Comparison of ENCODE assay signal across 4 fruit fly cellular contexts in the genomic region with DNA sequence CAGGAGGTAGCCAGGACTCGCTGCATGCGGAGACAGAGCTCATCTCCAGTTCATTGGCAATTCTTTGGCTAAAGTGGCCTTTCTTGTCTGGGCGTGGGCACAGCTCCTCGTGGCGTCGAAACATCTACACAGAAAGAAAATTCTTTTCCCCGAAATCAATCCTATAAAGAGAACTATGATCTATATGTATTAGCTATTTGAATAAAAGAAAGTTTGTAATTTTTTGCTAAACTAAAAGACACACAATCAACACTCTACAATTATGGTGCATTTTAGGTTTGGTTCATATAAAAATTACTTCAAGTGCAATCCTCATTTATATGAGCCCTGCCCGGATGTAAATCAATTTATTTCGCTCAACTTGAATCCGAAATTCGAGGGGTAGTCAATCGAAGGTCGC.
TF ChIP-seq lines count a peak whose summit lies in the region.

No protein-coding gene starts in this region.

- TF ChIP-seq CTCF in whole organism, embryonic (GFP tag; optimal IDR thresholded peaks at IDR 0.05; lab: Kevin White, UChicago): no peak

TF ChIP-seq in whole organism, embryonic, 481 proteins besides CTCF, POLR2A, EP300 and RAD21:
- TF ChIP-seq Taf1 (GFP tag; IDR thresholded peaks at IDR 0.05; lab: Robert Waterston, UW) (no peak), scrt (GFP tag; optimal IDR thresholded peaks at IDR 0.05; lab: Kevin White, UChicago) (no peak), CG10979 (tag; optimal IDR thresholded peaks at IDR 0.05; lab: Kevin White, UChicago) (no peak), CG17802 (tag; optimal IDR thresholded peaks at IDR 0.05; lab: Kevin White, UChicago) (no peak), Usf (GFP tag; optimal IDR thresholded peaks at IDR 0.05; lab: Kevin White, UChicago) (no peak), Hsf (GFP tag; optimal IDR thresholded peaks at IDR 0.05; lab: Kevin White, UChicago) (no peak), nom (GFP tag; optimal IDR thresholded peaks at IDR 0.05; lab: Kevin White, UChicago) (peak; percentile 27), CG30403 (GFP tag; optimal IDR thresholded peaks at IDR 0.05; lab: Kevin White, UChicago) (no peak), CG18764 (GFP tag; optimal IDR thresholded peaks at IDR 0.05; lab: Kevin White, UChicago) (no peak)

TF ChIP-seq in whole organism, prepupa, 60 proteins besides CTCF, POLR2A, EP300 and RAD21 (continues in another document):
- TF ChIP-seq salr (GFP tag; optimal IDR thresholded peaks at IDR 0.05; lab: Kevin White, UChicago) (peak; percentile 2 to 45), CG3919 (GFP tag; optimal IDR thresholded peaks at IDR 0.05; lab: Kevin White, UChicago) (peak; percentile 79), Hr38 (GFP tag; optimal IDR thresholded peaks at IDR 0.05; lab: Kevin White, UChicago) (no peak), CG7368 (GFP tag; optimal IDR thresholded peaks at IDR 0.05; lab: Kevin White, UChicago) (peak; percentile 57), CG11294 (GFP tag; IDR thresholded peaks at IDR 0.05; lab: Robert Waterston, UW) (no peak), fd85E (GFP tag; optimal IDR thresholded peaks at IDR 0.05; lab: Kevin White, UChicago) (peak; percentile 13), CG34406 (GFP tag; optimal IDR thresholded peaks at IDR 0.05; lab: Kevin White, UChicago) (peak; percentile 69), CG6163 (GFP tag; IDR thresholded peaks at IDR 0.05; lab: Robert Waterston, UW) (peak; percentile 86), CG16779 (tag; optimal IDR thresholded peaks at IDR 0.05; lab: Kevin White, UChicago) (peak; percentile 14), Hr4 (GFP tag; optimal IDR thresholded peaks at IDR 0.05; lab: Kevin White, UChicago) (peak; percentile 5), CG11762 (GFP tag; optimal IDR thresholded peaks at IDR 0.05; lab: Kevin White, UChicago; ENCODE audit: insufficient read depth) (peak; percentile 58), CG3032 (tag; optimal IDR thresholded peaks at IDR 0.05; lab: Kevin White, UChicago) (peak; percentile 83), ss (GFP tag; optimal IDR thresholded peaks at IDR 0.05; lab: Kevin White, UChicago) (peak; percentile 61 to 82), dac (GFP tag; optimal IDR thresholded peaks at IDR 0.05; lab: Kevin White, UChicago) (no peak), CG8632 (GFP tag; optimal IDR thresholded peaks at IDR 0.05; lab: Kevin White, UChicago) (peak; percentile 74), fkh (GFP tag; optimal IDR thresholded peaks at IDR 0.05; lab: Kevin White, UChicago) (no peak), CG6792 (GFP tag; optimal IDR thresholded peaks at IDR 0.05; lab: Kevin White, UChicago) (peak; percentile 78), spab (GFP tag; optimal IDR thresholded peaks at IDR 0.05; lab: Kevin White, UChicago) (peak; percentile 80), OdsH (GFP tag; optimal IDR thresholded peaks at IDR 0.05; lab: Kevin White, UChicago) (peak; percentile 42), CG8119 (GFP tag; IDR thresholded peaks at IDR 0.05; lab: Robert Waterston, UW) (0 out of 3 replicates have a peak, but pooled peaks have one; percentile 20), svp (GFP tag; lab: Kevin White, UChicago) (peak; percentile 89), CG10631 (GFP tag; optimal IDR thresholded peaks at IDR 0.05; lab: Kevin White, UChicago) (peak; percentile 75), Hr39 (GFP tag; optimal IDR thresholded peaks at IDR 0.05; lab: Kevin White, UChicago) (peak; percentile 64), CG15336 (GFP tag; IDR thresholded peaks at IDR 0.05; lab: Robert Waterston, UW) (no peak), eg (GFP tag; IDR thresholded peaks at IDR 0.05; lab: Robert Waterston, UW) (no peak), Lpt (GFP tag; optimal IDR thresholded peaks at IDR 0.05; lab: Kevin White, UChicago) (no peak)

TF ChIP-seq in whole organism, pupa, 21 proteins besides CTCF, POLR2A, EP300 and RAD21:
- TF ChIP-seq CG4496 (GFP tag; IDR thresholded peaks at IDR 0.05; lab: Robert Waterston, UW) (no peak), CG9948 (tag; optimal IDR thresholded peaks at IDR 0.05; lab: Kevin White, UChicago) (peak; percentile 75), Snoo (tag; optimal IDR thresholded peaks at IDR 0.05; lab: Kevin White, UChicago) (peak; percentile 76), Pif1A (GFP tag; optimal IDR thresholded peaks at IDR 0.05; lab: Kevin White, UChicago) (peak; percentile 47), CG32121 (GFP tag; IDR thresholded peaks at IDR 0.05; lab: Robert Waterston, UW) (no peak), CG14655 (GFP tag; optimal IDR thresholded peaks at IDR 0.05; lab: Kevin White, UChicago) (peak; percentile 55), CG8159 (tag; optimal IDR thresholded peaks at IDR 0.05; lab: Kevin White, UChicago) (peak; percentile 88), fd96Ca (GFP tag; IDR thresholded peaks at IDR 0.05; lab: Robert Waterston, UW) (no peak), CG12605 (GFP tag; IDR thresholded peaks at IDR 0.05; lab: Robert Waterston, UW) (no peak), gl (tag; optimal IDR thresholded peaks at IDR 0.05; lab: Kevin White, UChicago) (peak; percentile 44), CG8301 (tag; optimal IDR thresholded peaks at IDR 0.05; lab: Kevin White, UChicago) (peak; percentile 10), Pif1B (GFP tag; optimal IDR thresholded peaks at IDR 0.05; lab: Kevin White, UChicago) (peak; percentile 50), CG34367 (tag; optimal IDR thresholded peaks at IDR 0.05; lab: Kevin White, UChicago) (peak; percentile 70), CG15710 (tag; optimal IDR thresholded peaks at IDR 0.05; lab: Kevin White, UChicago) (peak; percentile 83), D1 (tag; optimal IDR thresholded peaks at IDR 0.05; lab: Kevin White, UChicago) (peak; percentile 40), CG17806 (tag; optimal IDR thresholded peaks at IDR 0.05; lab: Kevin White, UChicago) (peak; percentile 82)

TF ChIP-seq in whole organism, wandering third instar larva, 38 proteins besides CTCF, POLR2A, EP300 and RAD21:
- TF ChIP-seq Hnf4 (GFP tag; optimal IDR thresholded peaks at IDR 0.05; lab: Kevin White, UChicago) (peak; percentile 58), Sp1 (GFP tag; optimal IDR thresholded peaks at IDR 0.05; lab: Kevin White, UChicago) (peak; percentile 74), Hr83 (GFP tag; optimal IDR thresholded peaks at IDR 0.05; lab: Kevin White, UChicago; ENCODE audit: poor library complexity, severe bottlenecking) (no peak), foxo (GFP tag; optimal IDR thresholded peaks at IDR 0.05; lab: Kevin White, UChicago) (peak in 1 of 2 experiments; percentile 70), Myc (optimal IDR thresholded peaks at IDR 0.05; lab: Kevin White, UChicago) (no peak), Hr78 (GFP tag; optimal IDR thresholded peaks at IDR 0.05; lab: Kevin White, UChicago) (no peak), Rel (GFP tag; optimal IDR thresholded peaks at IDR 0.05; lab: Kevin White, UChicago) (no peak), Rel (tag; optimal IDR thresholded peaks at IDR 0.05; lab: Kevin White, UChicago) (no peak), pan (optimal IDR thresholded peaks at IDR 0.05; lab: Kevin White, UChicago) (no peak), Vsx2 (GFP tag; optimal IDR thresholded peaks at IDR 0.05; lab: Kevin White, UChicago; ENCODE audit: partially characterized antibody) (no peak), sv (GFP tag; optimal IDR thresholded peaks at IDR 0.05; lab: Kevin White, UChicago) (no peak), Mio (GFP tag; optimal IDR thresholded peaks at IDR 0.05; lab: Kevin White, UChicago) (no peak), sage (GFP tag; optimal IDR thresholded peaks at IDR 0.05; lab: Kevin White, UChicago) (no peak), GATAd (GFP tag; optimal IDR thresholded peaks at IDR 0.05; lab: Kevin White, UChicago) (no peak), OdsH (GFP tag; optimal IDR thresholded peaks at IDR 0.05; lab: Kevin White, UChicago) (peak; percentile 48), psq (GFP tag; optimal IDR thresholded peaks at IDR 0.05; lab: Kevin White, UChicago) (peak; percentile 16), CG32264 (GFP tag; optimal IDR thresholded peaks at IDR 0.05; lab: Kevin White, UChicago) (peak; percentile 23), dl (GFP tag; optimal IDR thresholded peaks at IDR 0.05; lab: Kevin White, UChicago; ENCODE audit: insufficient read depth in 1 of 2, partially characterized antibody in 2 of 2) (no peak), dsf (GFP tag; optimal IDR thresholded peaks at IDR 0.05; lab: Kevin White, UChicago; ENCODE audit: borderline replicate concordance) (no peak), ey (GFP tag; optimal IDR thresholded peaks at IDR 0.05; lab: Kevin White, UChicago) (peak; percentile 73), dmrt93B (GFP tag; optimal IDR thresholded peaks at IDR 0.05; lab: Kevin White, UChicago) (peak; percentile 56), Dif (GFP tag; optimal IDR thresholded peaks at IDR 0.05; lab: Kevin White, UChicago; ENCODE audit: partially characterized antibody) (no peak), tai (GFP tag; optimal IDR thresholded peaks at IDR 0.05; lab: Kevin White, UChicago) (no peak), HLH106 (tag; optimal IDR thresholded peaks at IDR 0.05; lab: Kevin White, UChicago) (peak; percentile 79), usp (GFP tag; optimal IDR thresholded peaks at IDR 0.05; lab: Kevin White, UChicago) (no peak), N (GFP tag; optimal IDR thresholded peaks at IDR 0.05; lab: Kevin White, UChicago) (no peak), rgr (GFP tag; optimal IDR thresholded peaks at IDR 0.05; lab: Kevin White, UChicago) (peak; percentile 77), woc (GFP tag; optimal IDR thresholded peaks at IDR 0.05; lab: Kevin White, UChicago) (peak; percentile 23), br (GFP tag; optimal IDR thresholded peaks at IDR 0.05; lab: Kevin White, UChicago) (peak; percentile 70), CG9705 (GFP tag; optimal IDR thresholded peaks at IDR 0.05; lab: Kevin White, UChicago) (peak; percentile 0), Jra (GFP tag; optimal IDR thresholded peaks at IDR 0.05; lab: Kevin White, UChicago) (peak; percentile 12), Dfd (GFP tag; optimal IDR thresholded peaks at IDR 0.05; lab: Kevin White, UChicago) (no peak), CrebA (GFP tag; optimal IDR thresholded peaks at IDR 0.05; lab: Kevin White, UChicago; ENCODE audit: borderline replicate concordance) (no peak), lola (GFP tag; optimal IDR thresholded peaks at IDR 0.05; lab: Kevin White, UChicago) (no peak), Abd-B (GFP tag; optimal IDR thresholded peaks at IDR 0.05; lab: Kevin White, UChicago) (no peak), h (GFP tag; optimal IDR thresholded peaks at IDR 0.05; lab: Kevin White, UChicago) (peak; percentile 80), fru (GFP tag; optimal IDR thresholded peaks at IDR 0.05; lab: Kevin White, UChicago) (peak; percentile 74), brk (GFP tag; optimal IDR thresholded peaks at IDR 0.05; lab: Kevin White, UChicago) (peak; percentile 23), jim (GFP tag; optimal IDR thresholded peaks at IDR 0.05; lab: Kevin White, UChicago) (no peak)
TF ChIP-seq in whole organism, wandering third instar larva: peak in this region for 17.

Comparison
In these comparisons a context has a peak if more than half of its experiments do, and no peak if none do; other contexts are left out.
1. Of the 7 proteins assayed by ChIP-seq in both whole organism, embryonic and whole organism, prepupa: peak only in whole organism, embryonic: none; only in whole organism, prepupa: Blimp-1, CG16779, Hr39 and Sox102F; in both: none; in neither: 3.